Fruit fly (Drosophila melanogaster) whole organism, embryonic: ENCODE results near the gene CG16956.

Experiments
- CG11504 ChIP-seq: fragments of 200-800 bp; sonication (Bioruptor generic); optimal IDR thresholded peaks from 3 replicates; lab custom pipeline; 2019; ENCODE audit warnings: missing biosample characterization, mild to moderate bottlenecking, missing genetic modification characterization, moderate library complexity
- CG11560 ChIP-seq: fragments of 200-800 bp; sonication (Bioruptor generic); IDR thresholded peaks from 3 replicates; pipeline ENCODE4 v1.3.6; 2022; ENCODE audit warnings: missing biosample characterization, missing genetic modification characterization
- CG2120 ChIP-seq: fragments of 200-800 bp; sonication (Bioruptor generic); optimal IDR thresholded peaks from 3 replicates; lab custom pipeline; 2016; ENCODE audit warnings: missing biosample characterization, missing genetic modification characterization
- CG2202 ChIP-seq: fragments of 200-800 bp; sonication (Bioruptor generic); optimal IDR thresholded peaks from 2 replicates; lab custom pipeline; 2018; ENCODE audit warnings: missing biosample characterization, mild to moderate bottlenecking, missing genetic modification characterization
- CG34376 ChIP-seq: fragments of 200-800 bp; sonication (Bioruptor generic); optimal IDR thresholded peaks from 2 replicates; lab custom pipeline; 2018; ENCODE audit warnings: missing biosample characterization, mild to moderate bottlenecking, missing genetic modification characterization
- CG4617 ChIP-seq: fragments of 200-800 bp; sonication (Bioruptor generic); optimal IDR thresholded peaks from 3 replicates; lab custom pipeline; 2016; ENCODE audit warnings: missing biosample characterization, missing genetic modification characterization, borderline replicate concordance
- CG4707 ChIP-seq: fragments of 200-800 bp; sonication (Bioruptor generic); optimal IDR thresholded peaks from 2 replicates; lab custom pipeline; 2018; ENCODE audit warnings: missing biosample characterization, mild to moderate bottlenecking, missing genetic modification characterization, moderate library complexity
- CG7839 ChIP-seq: fragments of 200-800 bp; sonication (Bioruptor generic); optimal IDR thresholded peaks from 3 replicates; lab custom pipeline; 2018; ENCODE audit warnings: missing biosample characterization, mild to moderate bottlenecking, missing genetic modification characterization, moderate library complexity
- Camta ChIP-seq: fragments of 200-800 bp; sonication (Bioruptor generic); optimal IDR thresholded peaks from 2 replicates; lab custom pipeline; 2016; ENCODE audit warnings: missing biosample characterization, missing genetic modification characterization
- Dip3 ChIP-seq: fragments of 200-800 bp; sonication (Bioruptor generic); optimal IDR thresholded peaks from 3 replicates; lab custom pipeline; 2016; ENCODE audit warnings: missing biosample characterization, missing genetic modification characterization
- Dref ChIP-seq: fragments of 200-800 bp; sonication (Bioruptor generic); IDR thresholded peaks from 2 replicates; pipeline ENCODE4 v1.3.6; 2022; ENCODE audit warnings: missing biosample characterization, missing genetic modification characterization
- Drgx ChIP-seq: fragments of 200-800 bp; sonication (Bioruptor generic); IDR thresholded peaks from 2 replicates; pipeline ENCODE4 v1.3.6; 2022; ENCODE audit warnings: missing biosample characterization, missing genetic modification characterization
- GATAe ChIP-seq: fragments of 200-800 bp; sonication (Bioruptor generic); conservative IDR thresholded peaks from 2 replicates; pipeline ENCODE4 v1.3.6; 2022; ENCODE audit warnings: missing biosample characterization, missing genetic modification characterization
- H15 ChIP-seq: fragments of 200-800 bp; sonication (Bioruptor generic); IDR thresholded peaks from 3 replicates; pipeline ENCODE4 v1.3.6; 2022; ENCODE audit warnings: missing biosample characterization, missing genetic modification characterization
- H2.0 ChIP-seq: fragments of 200-800 bp; sonication (Bioruptor generic); IDR thresholded peaks from 2 replicates; pipeline ENCODE4 v1.3.6; 2022; ENCODE audit warnings: missing biosample characterization, missing genetic modification characterization
- Hey ChIP-seq: fragments of 200-800 bp; sonication (Bioruptor generic); optimal IDR thresholded peaks from 3 replicates; lab custom pipeline; 2018; ENCODE audit warnings: missing biosample characterization, mild to moderate bottlenecking, missing genetic modification characterization
- Hr78 ChIP-seq, 2 experiments: fragments of 200-800 bp in 1 of 2; fragments of >200 bp in 1 of 2; sonication (Bioruptor generic) in 1 of 2; optimal IDR thresholded peaks; 2 replicates each; lab custom pipeline; 2017 to 2019; ENCODE audit warnings: missing biosample characterization in 2 of 2, missing genetic modification characterization in 2 of 2, mild to moderate bottlenecking in 1 of 2, moderate library complexity in 1 of 2
- Lpt ChIP-seq: fragments of >200 bp; optimal IDR thresholded peaks from 2 replicates; lab custom pipeline; 2018; ENCODE audit warnings: missing biosample characterization, missing genetic modification characterization
- Rx ChIP-seq: fragments of 200-800 bp; sonication (Bioruptor generic); IDR thresholded peaks from 2 replicates; pipeline ENCODE4 v1.3.6; 2022; ENCODE audit warnings: missing biosample characterization, missing genetic modification characterization
- Ssrp ChIP-seq: fragments of 200-800 bp; sonication (Bioruptor generic); optimal IDR thresholded peaks from 2 replicates; lab custom pipeline; 2018; ENCODE audit warnings: missing biosample characterization, mild to moderate bottlenecking, missing genetic modification characterization, moderate library complexity
- TFAM ChIP-seq: fragments of 200-800 bp; sonication (Bioruptor generic); optimal IDR thresholded peaks from 2 replicates; lab custom pipeline; 2017; ENCODE audit warnings: missing biosample characterization, missing genetic modification characterization, inconsistent platforms
- cwo ChIP-seq: fragments of 200-800 bp; sonication (Bioruptor generic); optimal IDR thresholded peaks from 3 replicates; lab custom pipeline; 2017; ENCODE audit warnings: missing biosample characterization, missing genetic modification characterization, mild to moderate bottlenecking, moderate library complexity, missing genetic modification reagents
- exex ChIP-seq: fragments of 200-800 bp; sonication (Bioruptor generic); optimal IDR thresholded peaks from 4 replicates; lab custom pipeline; 2018; ENCODE audit warnings: missing biosample characterization, mild to moderate bottlenecking, missing genetic modification characterization, moderate library complexity
- grn ChIP-seq: fragments of 200-800 bp; sonication (Bioruptor generic); optimal IDR thresholded peaks from 3 replicates; lab custom pipeline; 2017; ENCODE audit warnings: missing biosample characterization, missing genetic modification characterization
- gsb-n ChIP-seq: fragments of 200-800 bp; sonication (Bioruptor generic); optimal IDR thresholded peaks from 3 replicates; lab custom pipeline; 2018; ENCODE audit warnings: missing biosample characterization, mild to moderate bottlenecking, missing genetic modification characterization
- klu ChIP-seq: fragments of 200-800 bp; sonication (Bioruptor generic); IDR thresholded peaks from 2 replicates; pipeline ENCODE4 v1.3.6; 2022; ENCODE audit warnings: missing biosample characterization, missing genetic modification characterization
- lab ChIP-seq: fragments of 200-800 bp; sonication (Bioruptor generic); optimal IDR thresholded peaks from 3 replicates; lab custom pipeline; 2017; ENCODE audit warnings: missing biosample characterization, missing genetic modification characterization, mild to moderate bottlenecking, moderate library complexity, missing genetic modification reagents
- lilli ChIP-seq: fragments of 200-800 bp; sonication (Bioruptor generic); optimal IDR thresholded peaks from 3 replicates; lab custom pipeline; 2016; ENCODE audit warnings: missing biosample characterization, missing genetic modification characterization
- lov ChIP-seq, 2 experiments: fragments of 200-800 bp in 1 of 2; fragments of >200 bp in 1 of 2; sonication (Bioruptor generic) in 1 of 2; IDR thresholded peaks in 1 of 2; optimal IDR thresholded peaks in 1 of 2; 2 replicates in 1 of 2; 3 replicates in 1 of 2; pipeline versions ENCODE4 v1.3.6 to Lab custom; 2017 to 2022; ENCODE audit warnings: missing biosample characterization in 1 of 2, missing genetic modification characterization in 1 of 2
- nom ChIP-seq: fragments of 200-800 bp; sonication (Bioruptor generic); optimal IDR thresholded peaks from 2 replicates; lab custom pipeline; 2017; ENCODE audit warnings: missing biosample characterization, missing genetic modification characterization, mild to moderate bottlenecking, moderate library complexity, missing genetic modification reagents
- p53 ChIP-seq: fragments of 200-800 bp; sonication (Bioruptor generic); optimal IDR thresholded peaks from 2 replicates; lab custom pipeline; 2016; ENCODE audit warnings: missing biosample characterization, missing genetic modification characterization
- sd ChIP-seq: fragments of 200-800 bp; sonication (Bioruptor generic); optimal IDR thresholded peaks from 3 replicates; lab custom pipeline; 2018; ENCODE audit warnings: missing biosample characterization, mild to moderate bottlenecking, missing genetic modification characterization, moderate library complexity
- sens ChIP-seq: fragments of 200-800 bp; sonication (Bioruptor generic); peaks from one replicate; lab custom pipeline; 2016; ENCODE audit warnings: missing biosample characterization, missing genetic modification characterization
- sens-2 ChIP-seq: fragments of 200-800 bp; sonication (Bioruptor generic); IDR thresholded peaks from 2 replicates; pipeline ENCODE4 v1.3.6; 2022; ENCODE audit warnings: missing biosample characterization, missing genetic modification characterization
- sug ChIP-seq: fragments of 200-800 bp; optimal IDR thresholded peaks from 2 replicates; lab custom pipeline; 2019; ENCODE audit warnings: missing biosample characterization, mild to moderate bottlenecking, missing genetic modification characterization, moderate library complexity
- tgo ChIP-seq: fragments of 200-800 bp; sonication (Bioruptor generic); IDR thresholded peaks from 3 replicates; pipeline ENCODE4 v1.3.6; 2022; ENCODE audit warnings: missing biosample characterization, missing genetic modification characterization

CG16956 gene

DNA sequence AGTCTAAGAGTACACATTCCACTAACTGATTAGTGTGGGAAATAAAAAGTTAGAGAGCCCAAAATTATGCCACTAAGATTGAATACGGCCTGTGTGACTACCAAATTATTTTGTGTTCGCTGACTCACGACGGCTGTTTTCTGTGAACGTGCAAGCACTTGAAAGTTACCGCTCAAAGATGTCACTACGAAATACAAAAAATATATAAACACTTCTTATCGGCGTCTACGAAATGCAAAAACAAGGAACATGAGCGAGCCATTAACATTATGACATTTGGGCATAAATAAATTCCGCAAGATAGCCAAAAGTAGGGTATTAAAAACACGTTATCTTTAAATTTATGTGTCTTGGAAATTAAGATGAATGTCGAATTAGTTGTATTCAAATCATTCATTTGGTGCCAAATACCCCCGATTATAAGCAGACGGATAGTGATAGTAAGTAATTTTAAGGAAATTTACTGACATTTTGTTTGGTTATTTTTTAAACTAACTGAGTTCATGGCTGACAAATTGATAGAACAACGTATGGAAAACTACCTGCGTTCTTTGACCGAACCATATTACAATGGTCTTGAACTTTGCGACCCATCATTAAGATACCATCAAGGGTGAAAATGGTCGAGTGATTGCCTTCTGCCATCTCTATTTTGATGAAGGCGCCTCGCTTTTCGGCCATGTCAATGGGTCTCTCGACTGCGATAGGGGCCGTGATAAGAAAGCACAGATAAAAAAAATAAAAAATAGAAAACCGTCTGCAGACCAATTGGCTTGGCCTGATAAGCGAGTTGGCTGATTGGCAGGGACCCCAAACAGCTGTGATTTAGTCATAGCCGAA lies 20.6 kb upstream of the CG16956 start, which contains the start of gene Tehao:
TSS of gene Tehao (plus strand) at position 828 of the 840 bp plus-strand sequence.
- TF ChIP-seq cwo = peak; percentile 78
- TF ChIP-seq GATAe = peak; percentile 46
- no peak for TF ChIP-seq TFAM (GFP tag; lab: Kevin White, UChicago)
- peak; percentile 20 for TF ChIP-seq CG2120
- TF ChIP-seq CG7839 = no peak
- no peak for TF ChIP-seq lilli (GFP tag; lab: Kevin White, UChicago)
- peak; percentile 81 for TF ChIP-seq sug (tag; lab: Kevin White, UChicago)
- no peak for TF ChIP-seq CG2202 (tag; lab: Kevin White, UChicago)
- peak in 1 of 2 experiments; percentile 78 for TF ChIP-seq Hr78 (GFP tag; optimal IDR thresholded peaks at IDR 0.05; lab: Kevin White, UChicago)
- TF ChIP-seq sd (tag; lab: Kevin White, UChicago) = no peak
- TF ChIP-seq sens = peak; percentile 34
- peak; percentile 42 for TF ChIP-seq lab (GFP tag; lab: Kevin White, UChicago)
- no peak for TF ChIP-seq Camta (GFP tag; lab: Kevin White, UChicago)
- no peak for TF ChIP-seq lov (optimal IDR thresholded peaks at IDR 0.05; lab: Kevin White, UChicago)
- TF ChIP-seq lov (GFP tag; IDR thresholded peaks at IDR 0.05; lab: Robert Waterston, UW) = no peak
- TF ChIP-seq Dip3 = peak; percentile 9
- TF ChIP-seq exex = peak; percentile 70
- peak; percentile 76 for TF ChIP-seq CG34376 (GFP tag; lab: Kevin White, UChicago)
- TF ChIP-seq grn (GFP tag; lab: Kevin White, UChicago) = peak; percentile 74
- no peak for TF ChIP-seq gsb-n (tag; lab: Kevin White, UChicago)
- no peak for TF ChIP-seq tgo (GFP tag; lab: Robert Waterston, UW)

DNA sequence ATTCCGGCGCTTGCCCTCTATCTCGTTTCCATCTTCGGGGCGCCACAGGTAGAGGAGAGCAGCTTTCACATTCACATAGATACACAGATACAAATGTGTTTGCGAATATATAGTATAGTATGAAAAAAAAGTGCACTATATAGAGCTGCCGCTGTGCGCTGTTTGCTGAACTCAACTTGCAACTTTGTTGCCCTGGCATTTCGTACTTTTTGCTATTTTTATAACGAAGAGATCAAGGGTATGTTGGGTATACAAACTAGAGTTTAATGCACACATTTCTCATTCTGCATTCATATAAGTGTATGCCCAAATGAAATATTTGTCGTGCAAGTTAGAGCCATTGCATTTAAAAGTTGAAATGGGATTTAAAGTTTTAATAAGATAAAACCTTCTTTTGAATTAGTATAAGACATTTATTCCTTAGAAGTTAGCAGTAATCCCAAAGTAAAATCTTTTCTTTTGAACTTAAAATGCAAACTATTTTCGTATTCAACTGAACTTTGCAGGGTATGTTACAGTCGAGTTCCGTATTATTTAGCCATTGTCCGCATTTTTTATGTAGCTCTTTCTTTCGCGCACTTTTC lies 16.6 kb upstream of the CG16956 start:
- no peak for TF ChIP-seq sens-2
- peak; percentile 30; the same call in 1 of the 2 replicates for TF ChIP-seq Drgx
- no peak for TF ChIP-seq CG4617 (GFP tag; lab: Kevin White, UChicago)
- TF ChIP-seq klu = no peak
- no peak for TF ChIP-seq CG11560
- no peak for TF ChIP-seq Hey (tag; lab: Kevin White, UChicago)
- TF ChIP-seq CG11504 (tag; lab: Kevin White, UChicago) = no peak

DNA sequence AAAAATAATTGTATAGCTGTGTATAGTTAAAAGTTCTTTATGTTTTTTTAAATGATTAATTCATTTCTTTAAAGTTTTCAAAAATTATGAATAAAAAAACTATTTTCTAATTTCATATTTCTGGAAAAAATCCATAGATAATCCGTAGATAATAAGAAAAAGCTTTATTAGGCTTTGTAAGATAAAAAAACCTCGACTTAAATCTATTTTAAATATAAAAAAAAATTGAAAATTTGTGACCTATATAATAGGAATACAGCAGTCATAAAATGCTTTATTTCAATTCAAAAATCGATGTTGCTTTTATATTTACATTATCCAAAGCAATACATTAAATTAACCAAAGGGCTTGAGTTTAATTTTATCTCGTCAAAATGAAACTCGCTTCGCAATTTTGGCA lies 2.2 kb downstream of the CG16956 start, which contains the start of gene Flad2:
TSS of gene Flad2 (plus strand) at position 301 of the 400 bp plus-strand sequence.
- no peak for TF ChIP-seq Rx
- no peak for TF ChIP-seq H2.0 (GFP tag; lab: Robert Waterston, UW)
- TF ChIP-seq H15 = no peak
- TF ChIP-seq Dref (GFP tag; lab: Robert Waterston, UW) = no peak
- no peak for TF ChIP-seq CG4707 (GFP tag; lab: Kevin White, UChicago)
- TF ChIP-seq Lpt (GFP tag; lab: Kevin White, UChicago) = no peak
- no peak for TF ChIP-seq p53 (GFP tag; lab: Kevin White, UChicago)
- no peak for TF ChIP-seq Ssrp (tag; lab: Kevin White, UChicago)
- TF ChIP-seq nom (GFP tag; lab: Kevin White, UChicago) = no peak
